Worm (Caenorhabditis elegans): ENCODE results near the gene syg-1.

The syg-1 gene

ce11 chrX:2522658-2523057 is 7.5 kb upstream of the syg-1 start:
- TF ChIP-seq lin-14 (GFP tag; optimal IDR thresholded peaks at IDR 0.05): peak; percentile 19
- no peak for TF ChIP-seq aly-2 (tag; optimal IDR thresholded peaks at IDR 0.05)
- peak; percentile 52 for TF ChIP-seq fkh-10 (GFP tag; optimal IDR thresholded peaks at IDR 0.05)

- TF ChIP-seq zag-1 (tag; optimal IDR thresholded peaks at IDR 0.05): no peak
- peak; percentile 23 for TF ChIP-seq rnt-1 (tag; optimal IDR thresholded peaks at IDR 0.05)
Measured at ce11 chrX:2520461-2520860, 5.3 kb upstream of the syg-1 start.

DNA sequence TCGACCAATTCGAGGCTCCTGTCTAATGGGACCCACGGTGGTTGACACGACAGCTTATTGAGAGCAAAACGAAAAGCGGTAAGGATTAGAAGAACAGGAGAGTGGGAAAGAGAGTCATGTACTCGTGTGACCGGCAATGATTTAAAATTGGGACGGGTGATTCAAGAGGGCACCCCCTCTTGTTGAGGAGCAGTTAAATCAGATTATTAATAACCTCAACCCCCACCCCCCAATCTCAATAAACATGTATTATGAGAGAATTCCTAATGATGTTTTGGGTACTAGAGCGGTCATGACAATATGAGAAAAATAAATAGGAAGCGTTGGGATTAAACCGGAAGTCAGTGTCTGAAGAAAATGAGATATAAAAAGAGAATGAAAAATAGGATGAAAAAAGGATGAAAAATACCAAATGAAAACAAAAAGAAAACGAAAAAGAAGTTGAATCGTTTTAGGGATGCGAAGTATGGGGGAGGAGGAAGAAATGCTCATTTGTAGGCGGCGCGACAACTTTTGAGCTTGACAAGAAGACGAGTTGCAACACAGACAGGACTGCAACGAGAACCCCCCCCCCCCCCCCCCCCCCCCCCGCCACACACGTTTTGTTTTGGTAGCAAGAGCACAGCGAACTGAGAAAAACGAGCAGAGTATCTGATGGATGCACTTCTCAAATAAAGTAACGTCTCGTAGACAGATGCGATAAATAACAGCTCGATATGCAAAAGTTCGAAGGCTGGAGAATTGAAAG is 2.0 kb upstream of the syg-1 start:
- no peak for TF ChIP-seq elt-2 (tag; optimal IDR thresholded peaks at IDR 0.05)
- no peak for TF ChIP-seq unc-62 (GFP tag; optimal IDR thresholded peaks at IDR 0.05)
- peak; percentile 2 for TF ChIP-seq ceh-8 (GFP tag; optimal IDR thresholded peaks at IDR 0.05)
- no peak for TF ChIP-seq swsn-7 (tag; optimal IDR thresholded peaks at IDR 0.05)

ce11 chrX:2513667-2514198 is 1.4 kb downstream of the syg-1 start:
- TF ChIP-seq nhr-19 (GFP tag; conservative IDR thresholded peaks at IDR 0.05) (no peak), jun-1 (tag; optimal IDR thresholded peaks at IDR 0.05) (no peak), ceh-82 (tag; optimal IDR thresholded peaks at IDR 0.05) (no peak), efl-1 (optimal IDR thresholded peaks at IDR 0.05) (no peak), efl-1 (GFP tag; optimal IDR thresholded peaks at IDR 0.05 in 1 of 2) (peak in 1 of 2 experiments; percentile 91)

- TF ChIP-seq elt-2 (tag; optimal IDR thresholded peaks at IDR 0.05) (no peak), zag-1 (tag; optimal IDR thresholded peaks at IDR 0.05) (no peak), fkh-4 (tag; optimal IDR thresholded peaks at IDR 0.05; ENCODE audit: borderline replicate concordance) (no peak), blmp-1 (tag; optimal IDR thresholded peaks at IDR 0.05) (no peak), efl-3 (GFP tag; optimal IDR thresholded peaks at IDR 0.05) (no peak), nhr-28 (tag; optimal IDR thresholded peaks at IDR 0.05) (no peak), ztf-11 (tag; optimal IDR thresholded peaks at IDR 0.05) (no peak), unc-30 (tag; optimal IDR thresholded peaks at IDR 0.05) (no peak), ces-1 (GFP tag; optimal IDR thresholded peaks at IDR 0.05) (no peak), nhr-47 (tag; optimal IDR thresholded peaks at IDR 0.05) (no peak), C04F5.9 (tag; optimal IDR thresholded peaks at IDR 0.05) (no peak), pax-3 (tag; optimal IDR thresholded peaks at IDR 0.05) (no peak), nhr-11 (tag; optimal IDR thresholded peaks at IDR 0.05) (no peak), ama-1 (optimal IDR thresholded peaks at IDR 0.05) (no peak), snu-23 (GFP tag; optimal IDR thresholded peaks at IDR 0.05) (no peak), rnt-1 (tag; optimal IDR thresholded peaks at IDR 0.05) (no peak), sptf-1 (tag; optimal IDR thresholded peaks at IDR 0.05) (no peak)
Measured at ce11 chrX:2508449-2508848, 6.7 kb downstream of the syg-1 start, which contains the start of gene K02E10.7. K02E10.7 (minus strand) TSS chrX:2508549.

- TF ChIP-seq fkh-8 (tag; optimal IDR thresholded peaks at IDR 0.05) (peak; percentile 62), nhr-237 (tag; optimal IDR thresholded peaks at IDR 0.05) (no peak), lin-14 (GFP tag; optimal IDR thresholded peaks at IDR 0.05) (peak; percentile 28), ztf-4 (tag; optimal IDR thresholded peaks at IDR 0.05) (peak; percentile 15), vab-15 (tag; optimal IDR thresholded peaks at IDR 0.05) (no peak), isw-1 (GFP tag; IDR thresholded peaks at IDR 0.05) (no peak), nhr-28 (tag; optimal IDR thresholded peaks at IDR 0.05) (no peak), pax-3 (tag; optimal IDR thresholded peaks at IDR 0.05) (peak; percentile 5), aha-1 (tag; optimal IDR thresholded peaks at IDR 0.05) (no peak), nhr-71 (tag; optimal IDR thresholded peaks at IDR 0.05) (peak; percentile 60), dsc-1 (tag; optimal IDR thresholded peaks at IDR 0.05) (peak; percentile 22), unc-86 (tag; optimal IDR thresholded peaks at IDR 0.05) (peak; percentile 38), nhr-47 (tag; optimal IDR thresholded peaks at IDR 0.05) (peak; percentile 46), nhr-90 (tag; optimal IDR thresholded peaks at IDR 0.05; ENCODE audit: poor library complexity) (no peak), F16B12.6 (tag; optimal IDR thresholded peaks at IDR 0.05) (no peak)
Measured at ce11 chrX:2506738-2507137, 8.4 kb downstream of the syg-1 start.
